Fruit fly (Drosophila melanogaster): ENCODE results near the gene CG18418.
A peak's percentile ranks its signal among the peaks of the same experiment; 100 is the strongest.

CG18418 gene

DNA sequence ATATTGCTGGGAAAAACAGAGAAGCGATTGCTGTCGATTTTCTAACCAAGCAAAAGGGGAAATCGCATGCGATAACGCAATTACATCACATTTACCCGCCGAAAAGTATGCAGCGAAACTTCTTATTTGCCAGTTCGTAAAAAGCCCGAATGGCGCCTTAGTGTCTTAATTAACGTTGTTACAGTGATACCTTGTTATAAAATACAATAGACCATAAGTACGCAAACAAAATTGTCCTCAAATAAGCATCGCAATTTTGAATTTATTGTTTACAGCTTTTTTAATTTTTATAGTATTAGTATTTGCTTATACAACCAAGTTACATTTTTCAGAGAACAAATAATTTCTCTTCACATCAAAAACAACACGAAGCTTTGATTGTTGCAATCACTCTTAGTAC, 828 bp upstream of the CG18418 start (continued):
- TF ChIP-seq aop (GFP tag; IDR thresholded peaks at IDR 0.05) (no peak), Gug (GFP tag; IDR thresholded peaks at IDR 0.05) (no peak), eve (GFP tag; optimal IDR thresholded peaks at IDR 0.05) (no peak), CG8765 (GFP tag; IDR thresholded peaks at IDR 0.05) (no peak), h (optimal IDR thresholded peaks at IDR 0.05) (no peak), CG9932 (GFP tag; IDR thresholded peaks at IDR 0.05) (peak; percentile 60; the same call in 1 of the 2 replicates), fd3F (GFP tag; optimal IDR thresholded peaks at IDR 0.05) (no peak), CG14965 (GFP tag; optimal IDR thresholded peaks at IDR 0.05; ENCODE audit: borderline replicate concordance) (no peak), bigmax (GFP tag; optimal IDR thresholded peaks at IDR 0.05) (no peak), Neu2 (GFP tag; optimal IDR thresholded peaks at IDR 0.05; ENCODE audit: borderline replicate concordance) (no peak), CG17186 (GFP tag; optimal IDR thresholded peaks at IDR 0.05) (no peak), CG17802 (tag; optimal IDR thresholded peaks at IDR 0.05) (no peak), CG2889 (GFP tag; IDR thresholded peaks at IDR 0.05) (no peak), z (GFP tag; IDR thresholded peaks at IDR 0.05) (no peak), CG3995 (GFP tag; optimal IDR thresholded peaks at IDR 0.05) (no peak), CG17829 (tag; optimal IDR thresholded peaks at IDR 0.05) (peak; percentile 21), Poxn (GFP tag; IDR thresholded peaks at IDR 0.05) (no peak), Hey (tag; optimal IDR thresholded peaks at IDR 0.05) (no peak), E2f1 (GFP tag; IDR thresholded peaks at IDR 0.05) (0 out of 2 replicates have a peak, but pooled peaks have one; percentile 52), ken (GFP tag; IDR thresholded peaks at IDR 0.05) (no peak), D19A (tag; optimal IDR thresholded peaks at IDR 0.05) (no peak), bbx (GFP tag; IDR thresholded peaks at IDR 0.05; ENCODE audit: partially characterized antibody) (no peak), Myb (GFP tag; optimal IDR thresholded peaks at IDR 0.05) (no peak), grn (GFP tag; optimal IDR thresholded peaks at IDR 0.05) (no peak), CG10654 (GFP tag; optimal IDR thresholded peaks at IDR 0.05) (no peak), slou (GFP tag; optimal IDR thresholded peaks at IDR 0.05) (no peak), Mrtf (GFP tag; IDR thresholded peaks at IDR 0.05) (no peak), usp (GFP tag; optimal IDR thresholded peaks at IDR 0.05) (no peak), dan (GFP tag; IDR thresholded peaks at IDR 0.05) (no peak), br (optimal IDR thresholded peaks at IDR 0.05) (no peak), scrt (GFP tag; optimal IDR thresholded peaks at IDR 0.05) (no peak), Hand (GFP tag; optimal IDR thresholded peaks at IDR 0.05) (no peak), Vsx1 (GFP tag; optimal IDR thresholded peaks at IDR 0.05) (peak; percentile 41), CG17912 (GFP tag; optimal IDR thresholded peaks at IDR 0.05) (no peak), Spps (tag; optimal IDR thresholded peaks at IDR 0.05) (no peak), CG3281 (GFP tag; optimal IDR thresholded peaks at IDR 0.05) (no peak), Doc3 (GFP tag; IDR thresholded peaks at IDR 0.05; ENCODE audit: partially characterized antibody) (no peak), gcm (GFP tag; optimal IDR thresholded peaks at IDR 0.05) (no peak), Hr51 (GFP tag; optimal IDR thresholded peaks at IDR 0.05) (peak in 1 of 2 experiments; percentile 32), vfl (GFP tag; optimal IDR thresholded peaks at IDR 0.05) (no peak), jumu (GFP tag; optimal IDR thresholded peaks at IDR 0.05) (no peak), CG6854 (GFP tag; optimal IDR thresholded peaks at IDR 0.05) (no peak), CG10267 (tag; optimal IDR thresholded peaks at IDR 0.05) (no peak), ems (GFP tag; optimal IDR thresholded peaks at IDR 0.05) (no peak), shn (GFP tag; optimal IDR thresholded peaks at IDR 0.05) (no peak), CG5953 (GFP tag; IDR thresholded peaks at IDR 0.05) (no peak), sisA (GFP tag; IDR thresholded peaks at IDR 0.05) (peak; percentile 45), CG10565 (GFP tag; optimal IDR thresholded peaks at IDR 0.05) (no peak), dmrt99B (tag; optimal IDR thresholded peaks at IDR 0.05) (peak; percentile 29), gro (GFP tag; optimal IDR thresholded peaks at IDR 0.05) (no peak), sna (GFP tag; IDR thresholded peaks at IDR 0.05; ENCODE audit: partially characterized antibody) (no peak), CG9876 (GFP tag; optimal IDR thresholded peaks at IDR 0.05) (no peak), nerfin-2 (GFP tag; IDR thresholded peaks at IDR 0.05; ENCODE audit: partially characterized antibody) (no peak)
